Worm (Caenorhabditis elegans): ENCODE measurements around the gene C17F4.3.

Gene C17F4.3

ce11 chrII:3270598-3270997 lies 30.3 kb downstream of the C17F4.3 start:
- TF ChIP-seq tra-4 (tag; optimal IDR thresholded peaks at IDR 0.05) (no peak), F13C5.2 (tag; optimal IDR thresholded peaks at IDR 0.05) (no peak), ceh-36 (tag; optimal IDR thresholded peaks at IDR 0.05) (no peak), tbx-37 (GFP tag; conservative IDR thresholded peaks at IDR 0.05) (no peak), tbx-11 (GFP tag; IDR thresholded peaks at IDR 0.05) (no peak), scrt-1 (GFP tag; IDR thresholded peaks at IDR 0.05) (no peak), pes-1 (GFP tag; IDR thresholded peaks at IDR 0.05) (no peak), flt-1 (GFP tag; IDR thresholded peaks at IDR 0.05) (no peak), aly-1 (tag; optimal IDR thresholded peaks at IDR 0.05) (no peak), ama-1 (optimal IDR thresholded peaks at IDR 0.05) (no peak), B0310.2 (tag; optimal IDR thresholded peaks at IDR 0.05) (no peak), hnd-1 (tag; optimal IDR thresholded peaks at IDR 0.05) (no peak), ets-7 (tag; optimal IDR thresholded peaks at IDR 0.05) (no peak), hmbx-1 (tag; optimal IDR thresholded peaks at IDR 0.05) (no peak), sea-1 (GFP tag; conservative IDR thresholded peaks at IDR 0.05) (no peak), hmg-4 (GFP tag; optimal IDR thresholded peaks at IDR 0.05) (no peak), ceh-13 (GFP tag; optimal IDR thresholded peaks at IDR 0.05) (no peak)

DNA sequence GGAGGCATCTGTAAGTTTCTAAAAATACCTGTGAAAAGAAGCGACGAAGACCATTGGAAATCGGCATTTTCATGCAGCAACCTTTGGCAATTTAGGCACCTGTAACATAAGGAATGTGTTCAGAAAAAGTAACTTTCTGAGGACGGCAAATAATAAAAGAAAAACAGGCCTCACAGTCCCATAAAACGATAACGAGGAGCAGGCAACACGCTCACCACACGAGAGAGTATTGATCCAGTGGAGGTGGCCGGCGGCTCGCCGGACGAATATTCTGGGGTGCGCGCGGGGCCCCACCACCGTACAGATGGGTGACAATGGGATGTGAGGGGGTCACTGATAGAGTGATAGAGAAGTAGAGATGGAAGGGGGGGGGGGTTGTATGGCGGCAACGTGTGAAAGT lies 34.6 kb downstream of the C17F4.3 start, which contains the start of gene F02E11.3:
Gene F02E11.3 (minus strand): TSS at position 101 of the 400 bp plus-strand sequence.
- no peak for TF ChIP-seq hmg-4 (GFP tag; optimal IDR thresholded peaks at IDR 0.05)
- TF ChIP-seq F13C5.2 (tag; optimal IDR thresholded peaks at IDR 0.05), result no peak
- no peak for TF ChIP-seq ama-1 (optimal IDR thresholded peaks at IDR 0.05)
- TF ChIP-seq aly-1 (tag; optimal IDR thresholded peaks at IDR 0.05), result no peak
- no peak for TF ChIP-seq hmbx-1 (tag; optimal IDR thresholded peaks at IDR 0.05)
- TF ChIP-seq flt-1 (GFP tag; IDR thresholded peaks at IDR 0.05), result no peak
- TF ChIP-seq ceh-13 (GFP tag; optimal IDR thresholded peaks at IDR 0.05), result no peak
- no peak for TF ChIP-seq ceh-36 (tag; optimal IDR thresholded peaks at IDR 0.05)
- no peak for TF ChIP-seq tra-4 (tag; optimal IDR thresholded peaks at IDR 0.05)
- no peak for TF ChIP-seq pes-1 (GFP tag; IDR thresholded peaks at IDR 0.05)
- TF ChIP-seq B0310.2 (tag; optimal IDR thresholded peaks at IDR 0.05), result no peak
- TF ChIP-seq hnd-1 (tag; optimal IDR thresholded peaks at IDR 0.05), result no peak
- no peak for TF ChIP-seq sea-1 (GFP tag; conservative IDR thresholded peaks at IDR 0.05)
- no peak for TF ChIP-seq tbx-37 (GFP tag; conservative IDR thresholded peaks at IDR 0.05)
- TF ChIP-seq scrt-1 (GFP tag; IDR thresholded peaks at IDR 0.05), result no peak

DNA sequence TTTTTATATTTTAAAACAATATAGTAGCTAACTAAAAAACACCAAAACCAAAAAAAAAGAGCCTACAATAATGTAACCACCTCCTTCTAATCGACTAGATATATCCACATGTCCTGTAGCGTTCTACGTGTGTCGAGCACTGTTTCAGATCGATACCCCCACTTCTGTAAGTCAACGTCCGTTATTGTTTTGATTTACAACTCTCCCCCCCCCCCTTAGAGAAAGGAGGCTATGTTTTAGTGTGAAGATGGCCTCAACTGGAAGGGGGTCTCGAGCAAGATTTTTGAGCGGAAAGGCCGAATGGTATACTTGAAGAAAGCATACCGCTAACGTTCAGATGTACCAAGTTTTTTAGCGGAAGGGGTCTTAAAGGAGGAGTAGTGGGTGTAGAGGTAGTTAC lies 37.4 kb downstream of the C17F4.3 start, which contains the start of gene F02E11.4:
Gene F02E11.4 (minus strand): TSS at position 101 of the 400 bp plus-strand sequence.
- TF ChIP-seq aly-1 (tag; optimal IDR thresholded peaks at IDR 0.05) (no peak), ceh-13 (GFP tag; optimal IDR thresholded peaks at IDR 0.05) (no peak), hmg-4 (GFP tag; optimal IDR thresholded peaks at IDR 0.05) (no peak), B0310.2 (tag; optimal IDR thresholded peaks at IDR 0.05) (no peak), ceh-36 (tag; optimal IDR thresholded peaks at IDR 0.05) (no peak), F13C5.2 (tag; optimal IDR thresholded peaks at IDR 0.05) (no peak), tra-4 (tag; optimal IDR thresholded peaks at IDR 0.05) (no peak), ama-1 (optimal IDR thresholded peaks at IDR 0.05) (no peak), ets-7 (tag; optimal IDR thresholded peaks at IDR 0.05) (no peak), flt-1 (GFP tag; IDR thresholded peaks at IDR 0.05) (no peak), scrt-1 (GFP tag; IDR thresholded peaks at IDR 0.05) (no peak), pes-1 (GFP tag; IDR thresholded peaks at IDR 0.05) (no peak), hnd-1 (tag; optimal IDR thresholded peaks at IDR 0.05) (no peak), tbx-11 (GFP tag; IDR thresholded peaks at IDR 0.05) (no peak), tbx-37 (GFP tag; conservative IDR thresholded peaks at IDR 0.05) (no peak)

ce11 chrII:3278634-3279033 lies 38.3 kb downstream of the C17F4.3 start, which contains the start of gene wht-4:
TSS of gene wht-4 (plus strand) at chrII:3278934.
- TF ChIP-seq hmg-4 (GFP tag; optimal IDR thresholded peaks at IDR 0.05), result no peak
- no peak for TF ChIP-seq tbx-37 (GFP tag; conservative IDR thresholded peaks at IDR 0.05)
- TF ChIP-seq aly-1 (tag; optimal IDR thresholded peaks at IDR 0.05), result no peak
- no peak for TF ChIP-seq sea-1 (GFP tag; conservative IDR thresholded peaks at IDR 0.05)
- TF ChIP-seq ceh-36 (tag; optimal IDR thresholded peaks at IDR 0.05), result no peak
- no peak for TF ChIP-seq tbx-11 (GFP tag; IDR thresholded peaks at IDR 0.05)
- TF ChIP-seq ets-7 (tag; optimal IDR thresholded peaks at IDR 0.05), result no peak
- TF ChIP-seq tra-4 (tag; optimal IDR thresholded peaks at IDR 0.05), result no peak
- TF ChIP-seq hmbx-1 (tag; optimal IDR thresholded peaks at IDR 0.05), result no peak
- TF ChIP-seq pes-1 (GFP tag; IDR thresholded peaks at IDR 0.05), result no peak
- TF ChIP-seq ama-1 (optimal IDR thresholded peaks at IDR 0.05), result no peak

ce11 chrII:3282353-3282752 lies 42.0 kb downstream of the C17F4.3 start, which contains the start of gene nep-13:
TSS of gene nep-13 (plus strand) at chrII:3282653.
- no peak for TF ChIP-seq sea-1 (GFP tag; conservative IDR thresholded peaks at IDR 0.05)
- no peak for TF ChIP-seq flt-1 (GFP tag; IDR thresholded peaks at IDR 0.05)
- TF ChIP-seq ceh-13 (GFP tag; optimal IDR thresholded peaks at IDR 0.05), result no peak

- TF ChIP-seq hnd-1 (tag; optimal IDR thresholded peaks at IDR 0.05) (no peak), hmbx-1 (tag; optimal IDR thresholded peaks at IDR 0.05) (no peak), ama-1 (optimal IDR thresholded peaks at IDR 0.05) (no peak), F13C5.2 (tag; optimal IDR thresholded peaks at IDR 0.05) (no peak), sea-1 (GFP tag; conservative IDR thresholded peaks at IDR 0.05) (no peak), tbx-11 (GFP tag; IDR thresholded peaks at IDR 0.05) (no peak), ceh-36 (tag; optimal IDR thresholded peaks at IDR 0.05) (no peak), tra-4 (tag; optimal IDR thresholded peaks at IDR 0.05) (no peak), pes-1 (GFP tag; IDR thresholded peaks at IDR 0.05) (no peak), hmg-4 (GFP tag; optimal IDR thresholded peaks at IDR 0.05) (no peak), scrt-1 (GFP tag; IDR thresholded peaks at IDR 0.05) (no peak), aly-1 (tag; optimal IDR thresholded peaks at IDR 0.05) (no peak), flt-1 (GFP tag; IDR thresholded peaks at IDR 0.05) (no peak), tbx-37 (GFP tag; conservative IDR thresholded peaks at IDR 0.05) (no peak), ets-7 (tag; optimal IDR thresholded peaks at IDR 0.05) (no peak)
These were observed 44.3 kb downstream of the C17F4.3 start, which contains the start of gene scl-15 for ce11 chrII:3284558-3284957. TSS of gene scl-15 (minus strand) at chrII:3284658.

ce11 chrII:3287073-3287472 lies 46.8 kb downstream of the C17F4.3 start, which contains the start of gene sri-63:
TSS of gene sri-63 (plus strand) at chrII:3287373.
- TF ChIP-seq flt-1 (GFP tag; IDR thresholded peaks at IDR 0.05), result no peak
- no peak for TF ChIP-seq tbx-37 (GFP tag; conservative IDR thresholded peaks at IDR 0.05)
- no peak for TF ChIP-seq hmbx-1 (tag; optimal IDR thresholded peaks at IDR 0.05)
- TF ChIP-seq ama-1 (optimal IDR thresholded peaks at IDR 0.05), result no peak
- TF ChIP-seq hmg-4 (GFP tag; optimal IDR thresholded peaks at IDR 0.05), result no peak
- no peak for TF ChIP-seq sea-1 (GFP tag; conservative IDR thresholded peaks at IDR 0.05)
- TF ChIP-seq ets-7 (tag; optimal IDR thresholded peaks at IDR 0.05), result no peak
- no peak for TF ChIP-seq B0310.2 (tag; optimal IDR thresholded peaks at IDR 0.05)

Measured in whole organism, early embryonic.